Fruit fly (Drosophila melanogaster): Measurements from ENCODE around the gene CG33178.

The CG33178 gene

dm6 chrX:15070811-15071479 lies 11.7 kb upstream of the CG33178 start (continued):
- TF ChIP-seq Xbp1 (GFP tag; optimal IDR thresholded peaks at IDR 0.05) (no peak), CG6254 (GFP tag; optimal IDR thresholded peaks at IDR 0.05) (no peak), sisA (GFP tag; IDR thresholded peaks at IDR 0.05) (no peak), eyg (GFP tag; optimal IDR thresholded peaks at IDR 0.05) (no peak), al (GFP tag; IDR thresholded peaks at IDR 0.05) (peak; percentile 4; the same call in 1 of the 2 replicates), gcm (GFP tag; optimal IDR thresholded peaks at IDR 0.05) (no peak), Neu2 (GFP tag; optimal IDR thresholded peaks at IDR 0.05; ENCODE audit: borderline replicate concordance) (no peak), Doc2 (GFP tag; IDR thresholded peaks at IDR 0.05) (no peak), zen2 (GFP tag; IDR thresholded peaks at IDR 0.05; ENCODE audit: partially characterized antibody) (no peak), ara (GFP tag; IDR thresholded peaks at IDR 0.05) (no peak), Scr (GFP tag; IDR thresholded peaks at IDR 0.05; ENCODE audit: partially characterized antibody) (no peak), Pdp1 (GFP tag; optimal IDR thresholded peaks at IDR 0.05) (no peak), wdn (GFP tag; IDR thresholded peaks at IDR 0.05) (no peak), CG15696 (tag; optimal IDR thresholded peaks at IDR 0.05) (no peak), sr (GFP tag; IDR thresholded peaks at IDR 0.05) (no peak), Abd-B (GFP tag; optimal IDR thresholded peaks at IDR 0.05) (no peak), CG9797 (GFP tag; optimal IDR thresholded peaks at IDR 0.05) (no peak), CG12942 (GFP tag; optimal IDR thresholded peaks at IDR 0.05) (no peak), salm (tag; optimal IDR thresholded peaks at IDR 0.05) (no peak), lmd (GFP tag; IDR thresholded peaks at IDR 0.05) (no peak), ken (GFP tag; IDR thresholded peaks at IDR 0.05) (no peak), CG15073 (GFP tag; optimal IDR thresholded peaks at IDR 0.05) (peak; percentile 58), pb (GFP tag; optimal IDR thresholded peaks at IDR 0.05) (no peak), CG10147 (GFP tag; optimal IDR thresholded peaks at IDR 0.05) (no peak), CG34422 (GFP tag; IDR thresholded peaks at IDR 0.05) (0 out of 3 replicates have a peak, but pooled peaks have one; percentile 17), da (GFP tag; optimal IDR thresholded peaks at IDR 0.05) (no peak), grau (tag; optimal IDR thresholded peaks at IDR 0.05) (peak; percentile 12), lov (optimal IDR thresholded peaks at IDR 0.05) (no peak), lov (GFP tag; IDR thresholded peaks at IDR 0.05) (no peak), chinmo (GFP tag; IDR thresholded peaks at IDR 0.05; ENCODE audit: partially characterized antibody) (peak; percentile 82; the same call in 1 of the 4 replicates), nom (GFP tag; optimal IDR thresholded peaks at IDR 0.05) (peak; percentile 88), Hr78 (GFP tag; optimal IDR thresholded peaks at IDR 0.05) (peak in 1 of 2 experiments; percentile 46), HLH4C (GFP tag; IDR thresholded peaks at IDR 0.05; ENCODE audit: partially characterized antibody) (no peak), CG2712 (tag; optimal IDR thresholded peaks at IDR 0.05) (no peak), Drgx (GFP tag; IDR thresholded peaks at IDR 0.05) (peak; percentile 42; the same call in 1 of the 2 replicates), Lhr (GFP tag; optimal IDR thresholded peaks at IDR 0.05) (no peak), dimm (GFP tag; IDR thresholded peaks at IDR 0.05) (no peak), CG4328 (GFP tag; optimal IDR thresholded peaks at IDR 0.05) (no peak), Awh (GFP tag; IDR thresholded peaks at IDR 0.05) (no peak), CG10543 (GFP tag; optimal IDR thresholded peaks at IDR 0.05) (peak; percentile 18), nau (GFP tag; optimal IDR thresholded peaks at IDR 0.05) (no peak), Ssrp (tag; optimal IDR thresholded peaks at IDR 0.05) (no peak), bsh (GFP tag; optimal IDR thresholded peaks at IDR 0.05) (peak in 1 of 2 experiments; percentile 0), zfh1 (GFP tag; IDR thresholded peaks at IDR 0.05) (no peak), Tbp (GFP tag; optimal IDR thresholded peaks at IDR 0.05) (no peak), Dbx (GFP tag; IDR thresholded peaks at IDR 0.05) (peak; percentile 25; the same call in 1 of the 3 replicates), so (GFP tag; IDR thresholded peaks at IDR 0.05) (no peak), CG4707 (GFP tag; optimal IDR thresholded peaks at IDR 0.05) (no peak), en (GFP tag; optimal IDR thresholded peaks at IDR 0.05) (no peak), Side (GFP tag; optimal IDR thresholded peaks at IDR 0.05) (no peak)

Data from whole organism, embryonic.